Fruit fly (Drosophila melanogaster) whole organism, embryonic: ENCODE results near the gene retinin.

Source experiments
- CG1024 ChIP-seq: fragments of 200-800 bp; sonication (Bioruptor generic); IDR thresholded peaks from 2 replicates; pipeline ENCODE4 v1.3.6; 2022; ENCODE audit warnings: missing biosample characterization, missing genetic modification characterization
- CG10267 ChIP-seq: fragments of 200-800 bp; sonication (Bioruptor generic); optimal IDR thresholded peaks from 2 replicates; lab custom pipeline; 2018; ENCODE audit warnings: missing biosample characterization, mild to moderate bottlenecking, missing genetic modification characterization, moderate library complexity
- CG10565 ChIP-seq: fragments of 200-800 bp; sonication (Bioruptor generic); optimal IDR thresholded peaks from 3 replicates; lab custom pipeline; 2016; ENCODE audit warnings: missing biosample characterization, mild to moderate bottlenecking, missing genetic modification characterization
- CG11456 ChIP-seq: fragments of 200-800 bp; sonication (Bioruptor generic); IDR thresholded peaks from 3 replicates; pipeline ENCODE4 v1.3.6; 2022; ENCODE audit warnings: missing biosample characterization, missing genetic modification characterization
- CG11695 ChIP-seq: fragments of 200-800 bp; sonication (Bioruptor generic); IDR thresholded peaks from 3 replicates; pipeline ENCODE4 v1.3.6; 2022; ENCODE audit warnings: missing biosample characterization, missing genetic modification characterization
- CG12236 ChIP-seq: fragments of 200-800 bp; sonication (Bioruptor generic); optimal IDR thresholded peaks from 2 replicates; lab custom pipeline; 2016; ENCODE audit warnings: missing biosample characterization, missing genetic modification characterization
- CG12659 ChIP-seq: fragments of 200-800 bp; sonication (Bioruptor generic); optimal IDR thresholded peaks from 3 replicates; lab custom pipeline; 2017; ENCODE audit warnings: mild to moderate bottlenecking, missing biosample characterization, missing genetic modification reagents, missing genetic modification characterization
- CG13296 ChIP-seq: fragments of 200-800 bp; sonication (Bioruptor generic); optimal IDR thresholded peaks from 3 replicates; lab custom pipeline; 2018; ENCODE audit warnings: missing biosample characterization, mild to moderate bottlenecking, missing genetic modification characterization
- CG17186 ChIP-seq: fragments of 200-800 bp; sonication (Bioruptor generic); optimal IDR thresholded peaks from 3 replicates; lab custom pipeline; 2017; ENCODE audit warnings: missing biosample characterization, missing genetic modification reagents, missing genetic modification characterization
- CG17802 ChIP-seq: fragments of 200-800 bp; sonication (Bioruptor generic); optimal IDR thresholded peaks from 2 replicates; lab custom pipeline; 2018; ENCODE audit warnings: missing biosample characterization, mild to moderate bottlenecking, missing genetic modification characterization, moderate library complexity
- CG1792 ChIP-seq: fragments of 200-800 bp; sonication (Bioruptor generic); optimal IDR thresholded peaks from 2 replicates; lab custom pipeline; 2016; ENCODE audit warnings: missing biosample characterization, missing genetic modification characterization
- CG18619 ChIP-seq: fragments of 200-800 bp; sonication (Bioruptor generic); optimal IDR thresholded peaks from 3 replicates; lab custom pipeline; 2017; ENCODE audit warnings: missing biosample characterization, mild to moderate bottlenecking, missing genetic modification characterization
- CG18764 ChIP-seq: fragments of 200-800 bp; sonication (Bioruptor generic); optimal IDR thresholded peaks from 3 replicates; lab custom pipeline; 2016; ENCODE audit warnings: missing biosample characterization, missing genetic modification characterization
- CG31365 ChIP-seq: fragments of 200-800 bp; sonication (Bioruptor generic); optimal IDR thresholded peaks from 2 replicates; lab custom pipeline; 2018; ENCODE audit warnings: missing biosample characterization, mild to moderate bottlenecking, missing genetic modification characterization
- CG31441 ChIP-seq: fragments of 200-800 bp; sonication (Bioruptor generic); IDR thresholded peaks from 2 replicates; pipeline ENCODE4 v1.3.6; 2022; ENCODE audit warnings: missing biosample characterization, missing genetic modification characterization
- CG3281 ChIP-seq: fragments of 200-800 bp; sonication (Bioruptor generic); optimal IDR thresholded peaks from 3 replicates; lab custom pipeline; 2017; ENCODE audit warnings: missing biosample characterization, mild to moderate bottlenecking, missing genetic modification characterization
- CG7357 ChIP-seq: fragments of 200-800 bp; sonication (Bioruptor generic); IDR thresholded peaks from 3 replicates; pipeline ENCODE4 v1.3.6; 2022; ENCODE audit warnings: missing biosample characterization, missing genetic modification characterization
- CG7786 ChIP-seq: fragments of 200-800 bp; sonication (Bioruptor generic); optimal IDR thresholded peaks from 2 replicates; lab custom pipeline; 2016; ENCODE audit warnings: missing biosample characterization, missing genetic modification characterization
- CG8478 ChIP-seq: fragments of >200 bp; optimal IDR thresholded peaks from 2 replicates; lab custom pipeline; 2018
- Chrac-16 ChIP-seq: fragments of 200-800 bp; sonication (Bioruptor generic); optimal IDR thresholded peaks from 3 replicates; lab custom pipeline; 2016; ENCODE audit warnings: missing biosample characterization, missing genetic modification characterization
- Dip3 ChIP-seq: fragments of 200-800 bp; sonication (Bioruptor generic); optimal IDR thresholded peaks from 3 replicates; lab custom pipeline; 2016; ENCODE audit warnings: missing biosample characterization, missing genetic modification characterization
- Dp ChIP-seq: fragments of 200-800 bp; sonication (Bioruptor generic); optimal IDR thresholded peaks from 2 replicates; lab custom pipeline; 2018; ENCODE audit warnings: missing biosample characterization, mild to moderate bottlenecking, missing genetic modification characterization, moderate library complexity
- Gug ChIP-seq: fragments of 200-800 bp; sonication (Bioruptor generic); IDR thresholded peaks from 4 replicates; pipeline ENCODE4 v1.3.6; 2022; ENCODE audit warnings: missing biosample characterization, missing genetic modification characterization
- Hr3 ChIP-seq: fragments of 200-800 bp; sonication (Bioruptor generic); optimal IDR thresholded peaks from 3 replicates; lab custom pipeline; 2016; ENCODE audit warnings: missing biosample characterization, missing genetic modification characterization
- Jarid2 ChIP-seq: fragments of 200-800 bp; sonication (Bioruptor generic); optimal IDR thresholded peaks from 3 replicates; lab custom pipeline; 2017; ENCODE audit warnings: mild to moderate bottlenecking, missing biosample characterization, missing genetic modification reagents, missing genetic modification characterization
- Med ChIP-seq: fragments of 200-800 bp; sonication (Bioruptor generic); peaks from one replicate; lab custom pipeline; 2016; ENCODE audit warnings: missing biosample characterization, missing genetic modification characterization, mild to moderate bottlenecking, inconsistent platforms, moderate library complexity
- Myb ChIP-seq: fragments of 200-800 bp; sonication (Bioruptor generic); optimal IDR thresholded peaks from 2 replicates; lab custom pipeline; 2016; ENCODE audit warnings: missing biosample characterization, missing genetic modification characterization
- NK7.1 ChIP-seq: fragments of 200-800 bp; sonication (Bioruptor generic); optimal IDR thresholded peaks from 3 replicates; lab custom pipeline; 2016; ENCODE audit warnings: missing biosample characterization, missing genetic modification characterization
- Nf-YC ChIP-seq: fragments of 200-800 bp; optimal IDR thresholded peaks from 3 replicates; lab custom pipeline; 2019; ENCODE audit warnings: missing biosample characterization, mild to moderate bottlenecking, missing genetic modification characterization, moderate library complexity
- Sox100B ChIP-seq: fragments of 200-800 bp; sonication (Bioruptor generic); optimal IDR thresholded peaks from 3 replicates; lab custom pipeline; 2018; ENCODE audit warnings: missing biosample characterization, mild to moderate bottlenecking, missing genetic modification characterization
- Tbp ChIP-seq: fragments of >200 bp; optimal IDR thresholded peaks from 2 replicates; lab custom pipeline; 2018; ENCODE audit warnings: missing biosample characterization, missing genetic modification characterization
- Usf ChIP-seq: fragments of 200-800 bp; sonication (Bioruptor generic); optimal IDR thresholded peaks from 2 replicates; lab custom pipeline; 2017; ENCODE audit warnings: missing genotype, missing biosample characterization, missing genetic modification characterization
- chn ChIP-seq: fragments of 200-800 bp; sonication (Bioruptor generic); optimal IDR thresholded peaks from 2 replicates; lab custom pipeline; 2016; ENCODE audit warnings: missing biosample characterization, missing genetic modification characterization
- crp ChIP-seq, 2 experiments: fragments of 200-800 bp; sonication (Bioruptor generic); optimal IDR thresholded peaks; 2 replicates in 1 of 2; 3 replicates in 1 of 2; lab custom pipeline; 2017; ENCODE audit warnings: missing biosample characterization in 2 of 2, missing genetic modification characterization in 2 of 2, mild to moderate bottlenecking in 1 of 2, moderate library complexity in 1 of 2
- dan ChIP-seq: fragments of 200-800 bp; sonication (Bioruptor generic); IDR thresholded peaks from 2 replicates; pipeline ENCODE4 v1.3.6; 2022; ENCODE audit warnings: missing biosample characterization, missing genetic modification characterization
- dimm ChIP-seq: fragments of 200-800 bp; sonication (Bioruptor generic); IDR thresholded peaks from 2 replicates; pipeline ENCODE4 v1.3.6; 2022; ENCODE audit warnings: missing biosample characterization, missing genetic modification characterization
- dmrt11E ChIP-seq: fragments of 200-800 bp; sonication (Bioruptor generic); optimal IDR thresholded peaks from 3 replicates; lab custom pipeline; 2018; ENCODE audit warnings: missing biosample characterization, mild to moderate bottlenecking, missing genetic modification characterization, moderate library complexity
- emc ChIP-seq: fragments of 200-800 bp; sonication (Bioruptor generic); optimal IDR thresholded peaks from 2 replicates; lab custom pipeline; 2016; ENCODE audit warnings: missing biosample characterization, missing genetic modification characterization
- ems ChIP-seq: fragments of 200-800 bp; sonication (Bioruptor generic); optimal IDR thresholded peaks from 3 replicates; lab custom pipeline; 2016; ENCODE audit warnings: missing biosample characterization, missing genetic modification characterization
- ftz-f1 ChIP-seq: fragments of 200-800 bp; sonication (Bioruptor generic); optimal IDR thresholded peaks from 2 replicates; lab custom pipeline; 2016; ENCODE audit warnings: missing biosample characterization, missing genetic modification characterization
- kah ChIP-seq: fragments of 200-800 bp; sonication (Bioruptor generic); optimal IDR thresholded peaks from 2 replicates; lab custom pipeline; 2018; ENCODE audit warnings: missing biosample characterization, mild to moderate bottlenecking, missing genetic modification characterization
- onecut ChIP-seq: fragments of 200-800 bp; sonication (Bioruptor generic); IDR thresholded peaks from 2 replicates; pipeline ENCODE4 v1.3.6; 2022; ENCODE audit warnings: missing biosample characterization, missing genetic modification characterization
- p53 ChIP-seq: fragments of 200-800 bp; sonication (Bioruptor generic); optimal IDR thresholded peaks from 2 replicates; lab custom pipeline; 2016; ENCODE audit warnings: missing biosample characterization, missing genetic modification characterization
- pzg ChIP-seq: fragments of 200-800 bp; sonication (Bioruptor generic); optimal IDR thresholded peaks from 3 replicates; lab custom pipeline; 2018; ENCODE audit warnings: missing biosample characterization, mild to moderate bottlenecking, missing genetic modification characterization, moderate library complexity
- row ChIP-seq: fragments of 200-800 bp; sonication (Bioruptor generic); IDR thresholded peaks from 3 replicates; pipeline ENCODE4 v1.3.6; 2022; ENCODE audit warnings: missing biosample characterization, missing genetic modification characterization
- scrt ChIP-seq: fragments of 200-800 bp; sonication (Bioruptor generic); optimal IDR thresholded peaks from 2 replicates; lab custom pipeline; 2018; ENCODE audit warnings: missing biosample characterization, mild to moderate bottlenecking, missing genetic modification characterization, moderate library complexity
- stc ChIP-seq: fragments of 200-800 bp; sonication (Bioruptor generic); IDR thresholded peaks from 2 replicates; pipeline ENCODE4 v1.3.6; 2022; ENCODE audit warnings: missing biosample characterization, missing genetic modification characterization
- stwl ChIP-seq: fragments of 200-800 bp; sonication (Bioruptor generic); optimal IDR thresholded peaks from 3 replicates; lab custom pipeline; 2018; ENCODE audit warnings: missing biosample characterization, mild to moderate bottlenecking, missing genetic modification characterization, moderate library complexity
- vnd ChIP-seq: fragments of 200-800 bp; sonication (Bioruptor generic); IDR thresholded peaks from 3 replicates; pipeline ENCODE4 v1.3.6; 2022; ENCODE audit warnings: missing biosample characterization, missing genetic modification characterization; ENCODE audit not compliant: partially characterized antibody
- zen ChIP-seq: fragments of 200-800 bp; sonication (Bioruptor generic); optimal IDR thresholded peaks from 3 replicates; lab custom pipeline; 2018; ENCODE audit warnings: missing biosample characterization, mild to moderate bottlenecking, missing genetic modification characterization, moderate library complexity
- zfh1 ChIP-seq: fragments of 200-800 bp; sonication (Bioruptor generic); IDR thresholded peaks from 3 replicates; pipeline ENCODE4 v1.3.6; 2022; ENCODE audit warnings: missing biosample characterization, missing genetic modification characterization
- zfh2 ChIP-seq: fragments of 200-800 bp; sonication (Bioruptor generic); optimal IDR thresholded peaks from 2 replicates; lab custom pipeline; 2016; ENCODE audit warnings: missing biosample characterization, missing genetic modification characterization

Gene retinin

DNA sequence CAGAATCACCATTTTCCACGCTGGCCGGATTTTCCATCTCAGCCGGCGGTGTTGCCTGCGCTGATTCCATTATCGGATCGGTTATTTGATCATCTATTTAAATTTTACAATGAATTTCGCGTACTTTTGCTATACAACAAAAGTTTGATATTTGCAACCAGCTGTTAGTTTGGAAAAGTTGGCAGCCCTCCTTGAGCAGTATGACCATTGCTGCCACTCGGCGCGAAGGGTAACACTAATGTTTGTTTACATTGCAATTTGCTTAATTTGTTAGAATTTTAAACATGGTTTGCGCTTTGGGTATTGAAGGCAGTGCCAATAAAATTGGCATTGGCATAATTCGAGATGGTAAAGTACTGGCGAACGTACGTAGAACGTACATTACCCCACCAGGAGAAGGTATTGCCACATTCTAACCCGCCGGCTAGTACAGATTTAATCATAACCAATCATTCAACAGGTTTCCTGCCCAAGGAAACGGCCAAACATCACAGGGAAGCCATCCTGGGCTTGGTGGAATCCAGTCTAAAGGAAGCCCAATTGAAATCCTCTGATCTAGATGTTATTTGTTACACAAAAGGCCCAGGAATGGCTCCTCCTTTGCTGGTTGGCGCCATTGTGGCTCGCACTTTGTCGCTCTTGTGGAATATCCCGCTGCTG lies 20.2 kb downstream of the retinin start, which contains the start of the genes Golgin104 and Tcs3 (continued):
- TF ChIP-seq NK7.1 (GFP tag; lab: Kevin White, UChicago) (no peak), CG1024 (GFP tag; lab: Robert Waterston, UW) (no peak), emc (GFP tag; lab: Kevin White, UChicago) (no peak), CG31441 (no peak), CG10267 (tag; lab: Kevin White, UChicago) (peak; percentile 3), zfh1 (GFP tag; lab: Robert Waterston, UW) (no peak), onecut (GFP tag; lab: Robert Waterston, UW) (no peak), dmrt11E (tag; lab: Kevin White, UChicago) (no peak), CG18764 (GFP tag; lab: Kevin White, UChicago) (no peak), p53 (no peak), CG17802 (tag; lab: Kevin White, UChicago) (no peak), CG1792 (GFP tag; lab: Kevin White, UChicago) (no peak), zfh2 (GFP tag; lab: Kevin White, UChicago) (no peak), zen (tag; lab: Kevin White, UChicago) (peak; percentile 73), CG12659 (GFP tag; lab: Kevin White, UChicago) (peak; percentile 26), Jarid2 (GFP tag; lab: Kevin White, UChicago) (no peak), pzg (GFP tag; lab: Kevin White, UChicago) (peak; percentile 75), dan (GFP tag; lab: Robert Waterston, UW) (no peak), kah (GFP tag; lab: Kevin White, UChicago) (peak; percentile 52), stc (GFP tag; lab: Robert Waterston, UW) (no peak), stwl (peak; percentile 75), crp (GFP tag; optimal IDR thresholded peaks at IDR 0.05; lab: Kevin White, UChicago) (peak; percentile 91 to 96), CG17186 (GFP tag; lab: Kevin White, UChicago) (peak; percentile 30), CG3281 (no peak), ftz-f1 (no peak), Myb (GFP tag; lab: Kevin White, UChicago) (peak; percentile 31), dimm (GFP tag; lab: Robert Waterston, UW) (no peak), Tbp (GFP tag; lab: Kevin White, UChicago) (no peak), CG8478 (lab: Kevin White, UChicago) (no peak), ems (no peak), CG11695 (GFP tag; lab: Robert Waterston, UW) (no peak), row (GFP tag; lab: Robert Waterston, UW) (peak; percentile 39; the same call in 1 of the 3 replicates), Sox100B (GFP tag; lab: Kevin White, UChicago) (no peak), Hr3 (GFP tag; lab: Kevin White, UChicago) (no peak), CG13296 (GFP tag; lab: Kevin White, UChicago) (no peak), CG31365 (no peak), Nf-YC (no peak), scrt (peak; percentile 92), Dip3 (no peak), Dp (GFP tag; lab: Kevin White, UChicago) (peak; percentile 45), vnd (no peak), Gug (no peak), Med (GFP tag; lab: Kevin White, UChicago) (peak; percentile 63), CG18619 (GFP tag; lab: Kevin White, UChicago) (no peak), CG11456 (no peak), chn (GFP tag; lab: Kevin White, UChicago) (no peak), Chrac-16 (GFP tag; lab: Kevin White, UChicago) (no peak), CG7786 (GFP tag; lab: Kevin White, UChicago) (no peak), Usf (GFP tag; lab: Kevin White, UChicago) (no peak), CG10565 (GFP tag; lab: Kevin White, UChicago) (no peak), CG7357 (GFP tag; lab: Robert Waterston, UW) (no peak), CG12236 (GFP tag; lab: Kevin White, UChicago) (no peak)
